Worm (Caenorhabditis elegans) whole organism, young adult: Measurements from ENCODE around the gene C15H7.3.

Experiments
- B0035.1 ChIP-seq: sonication (generic microtip); optimal IDR thresholded peaks from 2 replicates; lab custom pipeline; 2016; ENCODE audit warnings: missing genetic modification characterization, mild to moderate bottlenecking, missing compliant biosample characterization, missing genotype, missing genetic modification reagents
- C06A6.2 ChIP-seq: fragments of 200-800 bp; sonication (Bioruptor generic); conservative IDR thresholded peaks from 2 replicates; pipeline ENCODE4 v1.3.6; 2022; ENCODE audit warnings: missing genetic modification characterization, missing compliant biosample characterization
- C17E4.6 ChIP-seq: fragments of 200-800 bp; sonication (Bioruptor generic); IDR thresholded peaks from 2 replicates; pipeline ENCODE4 v1.3.6; 2022; ENCODE audit warnings: missing genetic modification reagents, missing genetic modification characterization, missing compliant biosample characterization
- F22D6.2 ChIP-seq: sonication (generic microtip); optimal IDR thresholded peaks from 2 replicates; lab custom pipeline; 2016; ENCODE audit warnings: mild to moderate bottlenecking, missing genetic modification characterization, missing compliant biosample characterization
- F33H1.4 ChIP-seq: fragments of 200-800 bp; sonication (Bioruptor generic); IDR thresholded peaks from 2 replicates; pipeline ENCODE4 v1.3.6; 2022; ENCODE audit warnings: missing genetic modification reagents, missing genetic modification characterization, missing compliant biosample characterization
- F37B4.10 ChIP-seq: fragments of 200-800 bp; sonication (Bioruptor generic); IDR thresholded peaks from 2 replicates; pipeline ENCODE4 v1.3.6; 2022; ENCODE audit warnings: missing genetic modification characterization, missing compliant biosample characterization
- F49E8.2 ChIP-seq: sonication (generic microtip); optimal IDR thresholded peaks from 3 replicates; lab custom pipeline; 2017; ENCODE audit warnings: missing genetic modification characterization, mild to moderate bottlenecking, missing compliant biosample characterization, antibody characterized with exemption, moderate library complexity; ENCODE audit not compliant: insufficient read depth
- F55B11.4 ChIP-seq: sonication (generic microtip); optimal IDR thresholded peaks from 2 replicates; lab custom pipeline; 2016; ENCODE audit warnings: missing compliant biosample characterization, missing genetic modification characterization, borderline replicate concordance; ENCODE audit not compliant: insufficient read depth
- Y79H2A.3 ChIP-seq: fragments of 200-800 bp; sonication (Bioruptor generic); conservative IDR thresholded peaks from 2 replicates; pipeline ENCODE4 v1.3.6; 2022; ENCODE audit warnings: missing genetic modification reagents, missing genetic modification characterization, missing compliant biosample characterization
- akir-1 ChIP-seq: fragments of 200-800 bp; sonication (Bioruptor generic); optimal IDR thresholded peaks from 2 replicates; lab custom pipeline; 2018; ENCODE audit warnings: mild to moderate bottlenecking, missing genetic modification characterization, moderate library complexity, missing compliant biosample characterization
- athp-1 ChIP-seq: sonication (generic microtip); optimal IDR thresholded peaks from 2 replicates; lab custom pipeline; 2017; ENCODE audit warnings: mild to moderate bottlenecking, missing genetic modification characterization, missing compliant biosample characterization
- attf-5 ChIP-seq: fragments of 200-800 bp; sonication (Bioruptor generic); optimal IDR thresholded peaks from 2 replicates; lab custom pipeline; 2018; ENCODE audit warnings: mild to moderate bottlenecking, missing genetic modification characterization, missing compliant biosample characterization
- bed-1 ChIP-seq: fragments of 200-800 bp; sonication (Bioruptor generic); IDR thresholded peaks from 2 replicates; pipeline ENCODE4 v1.3.6; 2022; ENCODE audit warnings: missing genetic modification reagents, missing genetic modification characterization, missing compliant biosample characterization
- ceh-27 ChIP-seq: fragments of 200-800 bp; sonication (Bioruptor generic); optimal IDR thresholded peaks from 2 replicates; lab custom pipeline; 2018; ENCODE audit warnings: mild to moderate bottlenecking, missing genetic modification characterization, moderate library complexity, missing compliant biosample characterization
- ceh-58 ChIP-seq: fragments of 200-800 bp; sonication (Bioruptor generic); IDR thresholded peaks from 2 replicates; pipeline ENCODE4 v1.3.6; 2022; ENCODE audit warnings: missing genetic modification characterization, missing compliant biosample characterization
- ceh-79 ChIP-seq: sonication (generic microtip); optimal IDR thresholded peaks from 2 replicates; lab custom pipeline; 2017; ENCODE audit warnings: mild to moderate bottlenecking, missing genetic modification characterization, missing compliant biosample characterization
- ceh-91 ChIP-seq: fragments of 200-800 bp; sonication (Bioruptor generic); IDR thresholded peaks from 2 replicates; pipeline ENCODE4 v1.3.6; 2022; ENCODE audit warnings: missing genetic modification reagents, missing genetic modification characterization, missing compliant biosample characterization
- efl-1 ChIP-seq: fragments of 150-350 bp; optimal IDR thresholded peaks from 2 replicates; lab custom pipeline; 2014; ENCODE audit warnings: missing biosample characterization, missing genetic modification reagents, missing genetic modification characterization
- egl-18 ChIP-seq: fragments of 200-800 bp; sonication (Bioruptor generic); IDR thresholded peaks from 2 replicates; pipeline ENCODE4 v1.3.6; 2022; ENCODE audit warnings: missing genetic modification reagents, missing genetic modification characterization, missing compliant biosample characterization
- egl-44 ChIP-seq: fragments of 200-800 bp; sonication (Bioruptor generic); IDR thresholded peaks from 2 replicates; pipeline ENCODE4 v1.3.6; 2022; ENCODE audit warnings: missing genetic modification reagents, missing genetic modification characterization, missing compliant biosample characterization
- ekl-4 ChIP-seq: fragments of 200-800 bp; sonication (Bioruptor generic); IDR thresholded peaks from 2 replicates; pipeline ENCODE4 v1.3.6; 2022; ENCODE audit warnings: missing genetic modification reagents, missing genetic modification characterization, missing compliant biosample characterization
- fkh-3 ChIP-seq: sonication (generic microtip); optimal IDR thresholded peaks from 2 replicates; lab custom pipeline; 2016; ENCODE audit warnings: mild to moderate bottlenecking, missing genetic modification characterization, missing compliant biosample characterization
- gei-17 ChIP-seq: fragments of 200-800 bp; sonication (Bioruptor generic); optimal IDR thresholded peaks from 2 replicates; lab custom pipeline; 2018; ENCODE audit warnings: mild to moderate bottlenecking, missing genetic modification characterization, missing compliant biosample characterization
- him-1 ChIP-seq: sonication (generic microtip); optimal IDR thresholded peaks from 2 replicates; lab custom pipeline; 2016; ENCODE audit warnings: missing genotype, missing genetic modification reagents, missing genetic modification characterization, missing compliant biosample characterization
- hlh-26 ChIP-seq: fragments of 200-800 bp; sonication (Bioruptor generic); conservative IDR thresholded peaks from 2 replicates; pipeline ENCODE4 v1.3.6; 2022; ENCODE audit warnings: missing genetic modification reagents, missing genetic modification characterization, missing compliant biosample characterization
- hmg-1.2 ChIP-seq: fragments of 200-800 bp; sonication (Bioruptor generic); IDR thresholded peaks from 2 replicates; pipeline ENCODE4 v1.3.6; 2022; ENCODE audit warnings: missing genetic modification reagents, missing genetic modification characterization, missing compliant biosample characterization
- let-607 ChIP-seq, 2 experiments: fragments of 200-800 bp in 1 of 2; sonication (Bioruptor generic) in 1 of 2; sonication (generic microtip) in 1 of 2; optimal IDR thresholded peaks; 2 replicates each; lab custom pipeline; 2016 to 2018; ENCODE audit warnings: mild to moderate bottlenecking in 2 of 2, missing compliant biosample characterization in 2 of 2, missing genetic modification characterization in 2 of 2, moderate library complexity in 2 of 2, missing genotype in 1 of 2
- lin-26 ChIP-seq: fragments of 200-800 bp; sonication (Bioruptor generic); IDR thresholded peaks from 2 replicates; pipeline ENCODE4 v1.3.6; 2022; ENCODE audit warnings: missing genetic modification reagents, missing genetic modification characterization, missing compliant biosample characterization
- lin-35 ChIP-seq, 3 experiments: fragments of 150-350 bp in 2 of 3; sonication (generic microtip) in 1 of 3; optimal IDR thresholded peaks; 2 replicates each; lab custom pipeline; 2014 to 2018; ENCODE audit warnings: missing biosample characterization in 3 of 3, missing genetic modification characterization in 3 of 3, missing genetic modification reagents in 3 of 3
- lin-40 ChIP-seq: sonication (generic microtip); optimal IDR thresholded peaks from 2 replicates; lab custom pipeline; 2016; ENCODE audit warnings: missing genetic modification characterization, mild to moderate bottlenecking, missing compliant biosample characterization, missing genotype, missing genetic modification reagents
- madf-10 ChIP-seq: sonication (generic microtip); optimal IDR thresholded peaks from 2 replicates; lab custom pipeline; 2016; ENCODE audit warnings: mild to moderate bottlenecking, missing genetic modification characterization, missing compliant biosample characterization
- madf-3 ChIP-seq: fragments of 200-800 bp; sonication (Bioruptor generic); IDR thresholded peaks from 2 replicates; pipeline ENCODE4 v1.3.6; 2022; ENCODE audit warnings: missing genetic modification reagents, missing genetic modification characterization, missing compliant biosample characterization
- madf-8 ChIP-seq: fragments of 200-800 bp; sonication (Bioruptor generic); conservative IDR thresholded peaks from 2 replicates; pipeline ENCODE4 v1.3.6; 2022; ENCODE audit warnings: missing genetic modification reagents, missing genetic modification characterization, missing compliant biosample characterization
- mxl-1 ChIP-seq: sonication (generic microtip); optimal IDR thresholded peaks from 2 replicates; lab custom pipeline; 2016; ENCODE audit warnings: missing genetic modification characterization, missing compliant biosample characterization
- nfya-1 ChIP-seq: sonication (generic microtip); optimal IDR thresholded peaks from 2 replicates; lab custom pipeline; 2017; ENCODE audit warnings: antibody characterized with exemption, missing compliant biosample characterization, missing genetic modification characterization, borderline replicate concordance; ENCODE audit not compliant: insufficient read depth
- nfyb-1 ChIP-seq: fragments of 200-800 bp; sonication (Bioruptor generic); IDR thresholded peaks from 2 replicates; pipeline ENCODE4 v1.3.6; 2022; ENCODE audit warnings: missing genetic modification reagents, missing genetic modification characterization, missing compliant biosample characterization
- nhr-120 ChIP-seq: fragments of 200-800 bp; sonication (Bioruptor generic); IDR thresholded peaks from 2 replicates; pipeline ENCODE4 v1.3.6; 2022; ENCODE audit warnings: missing genetic modification characterization, missing compliant biosample characterization
- nhr-179 ChIP-seq: sonication (generic microtip); optimal IDR thresholded peaks from 2 replicates; lab custom pipeline; 2016; ENCODE audit warnings: mild to moderate bottlenecking, missing genetic modification characterization, missing compliant biosample characterization
- nhr-90 ChIP-seq: sonication (generic microtip); optimal IDR thresholded peaks from 2 replicates; lab custom pipeline; 2016; ENCODE audit warnings: missing genotype, mild to moderate bottlenecking, missing genetic modification characterization, missing compliant biosample characterization
- pbrm-1 ChIP-seq: fragments of 200-800 bp; sonication (Bioruptor generic); IDR thresholded peaks from 2 replicates; pipeline ENCODE4 v1.3.6; 2022; ENCODE audit warnings: missing genetic modification reagents, missing genetic modification characterization, missing compliant biosample characterization
- pha-4 ChIP-seq: fragments of 150-350 bp; sonication (generic microtip); optimal IDR thresholded peaks from 2 replicates; lab custom pipeline; 2014; ENCODE audit warnings: missing biosample characterization, missing genetic modification reagents, missing genetic modification characterization
- snpc-1.1 ChIP-seq: sonication (generic microtip); optimal IDR thresholded peaks from 2 replicates; lab custom pipeline; 2017; ENCODE audit warnings: missing genetic modification characterization, mild to moderate bottlenecking, missing compliant biosample characterization, antibody characterized with exemption, moderate library complexity, missing genotype, missing genetic modification reagents; ENCODE audit not compliant: insufficient read depth
- somi-1 ChIP-seq: fragments of 200-800 bp; sonication (Bioruptor generic); optimal IDR thresholded peaks from 2 replicates; lab custom pipeline; 2018; ENCODE audit warnings: mild to moderate bottlenecking, missing genetic modification characterization, missing compliant biosample characterization
- sptf-2 ChIP-seq: fragments of 200-800 bp; sonication (Bioruptor generic); optimal IDR thresholded peaks from 2 replicates; lab custom pipeline; 2018; ENCODE audit warnings: mild to moderate bottlenecking, missing genetic modification characterization, missing compliant biosample characterization
- ztf-18 ChIP-seq: sonication (generic microtip); optimal IDR thresholded peaks from 2 replicates; lab custom pipeline; 2016; ENCODE audit warnings: missing genotype, mild to moderate bottlenecking, missing genetic modification characterization, missing compliant biosample characterization
- ztf-22 ChIP-seq: fragments of 200-800 bp; sonication (Bioruptor generic); optimal IDR thresholded peaks from 2 replicates; lab custom pipeline; 2018; ENCODE audit warnings: mild to moderate bottlenecking, missing genetic modification characterization, moderate library complexity, missing compliant biosample characterization
- ztf-25 ChIP-seq: fragments of 200-800 bp; sonication (Bioruptor generic); IDR thresholded peaks from 2 replicates; pipeline ENCODE4 v1.3.6; 2022; ENCODE audit warnings: missing genetic modification reagents, missing genetic modification characterization, missing compliant biosample characterization
- ztf-28 ChIP-seq: fragments of 200-800 bp; sonication (Bioruptor generic); IDR thresholded peaks from 2 replicates; pipeline ENCODE4 v1.3.6; 2022; ENCODE audit warnings: missing genetic modification reagents, missing genetic modification characterization, missing compliant biosample characterization

C15H7.3 gene

DNA sequence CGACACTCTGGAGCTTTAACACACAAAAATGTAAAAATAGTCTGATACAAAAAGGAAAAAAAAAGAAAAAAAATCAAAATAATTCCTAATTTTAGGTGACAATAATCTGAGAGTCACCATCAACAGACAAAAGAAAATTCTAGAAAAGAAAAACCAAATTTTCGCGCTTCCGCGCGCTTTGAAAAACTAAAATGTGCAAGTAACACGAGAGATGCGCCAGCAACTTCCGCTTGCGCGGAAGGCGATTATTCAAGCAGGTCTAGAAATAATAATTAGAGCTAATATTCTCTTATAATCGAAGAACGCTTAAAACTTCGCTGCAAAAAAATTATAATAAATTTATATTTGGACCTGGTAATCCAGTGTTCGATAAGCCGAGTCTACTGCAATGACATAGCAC is 34.8 kb downstream of the C15H7.3 start (continued):
- TF ChIP-seq F33H1.4 (GFP tag; lab: Robert Waterston, UW) (peak; percentile 97), lin-26 (peak; percentile 87), F49E8.2 (tag; lab: Kevin White, UChicago) (peak; percentile 97), pbrm-1 (peak; percentile 94), fkh-3 (no peak), somi-1 (no peak), madf-3 (peak; percentile 97), nhr-90 (tag; lab: Kevin White, UChicago) (no peak), F55B11.4 (no peak), mxl-1 (tag; lab: Kevin White, UChicago) (no peak), B0035.1 (no peak), ztf-28 (GFP tag; lab: Robert Waterston, UW) (peak; percentile 94), Y79H2A.3 (GFP tag; lab: Robert Waterston, UW) (peak; percentile 97), ceh-91 (GFP tag; lab: Robert Waterston, UW) (peak; percentile 100), C06A6.2 (GFP tag; lab: Robert Waterston, UW) (no peak), egl-44 (GFP tag; lab: Robert Waterston, UW) (no peak), gei-17 (GFP tag; lab: Kevin White, UChicago) (no peak), egl-18 (0 out of 2 replicates have a peak, but pooled peaks have one; percentile 49), pha-4 (tag; lab: Kevin White, UChicago) (no peak), hlh-26 (GFP tag; lab: Robert Waterston, UW) (no peak), nhr-120 (GFP tag; lab: Robert Waterston, UW) (no peak), F22D6.2 (tag; lab: Kevin White, UChicago) (no peak), ztf-18 (peak; percentile 99), bed-1 (GFP tag; lab: Robert Waterston, UW) (0 out of 2 replicates have a peak, but pooled peaks have one; percentile 25), nhr-179 (no peak), akir-1 (no peak), madf-8 (GFP tag; lab: Robert Waterston, UW) (peak; percentile 100), efl-1 (GFP tag; lab: Kevin White, UChicago) (peak; percentile 99), nfya-1 (tag; lab: Kevin White, UChicago) (no peak), ztf-22 (GFP tag; lab: Kevin White, UChicago) (no peak), let-607 (tag; optimal IDR thresholded peaks at IDR 0.05; lab: Kevin White, UChicago) (no peak), nfyb-1 (peak; percentile 87; the same call in 1 of the 2 replicates), ekl-4 (GFP tag; lab: Robert Waterston, UW) (peak; percentile 97), snpc-1.1 (tag; lab: Kevin White, UChicago) (peak; percentile 83), ceh-79 (tag; lab: Kevin White, UChicago) (no peak), C17E4.6 (GFP tag; lab: Robert Waterston, UW) (peak; percentile 98), attf-5 (GFP tag; lab: Kevin White, UChicago) (no peak), athp-1 (tag; lab: Kevin White, UChicago) (peak; percentile 83), him-1 (peak; percentile 87), hmg-1.2 (GFP tag; lab: Robert Waterston, UW) (peak; percentile 85), sptf-2 (no peak), F37B4.10 (GFP tag; lab: Robert Waterston, UW) (peak; percentile 91; the same call in 1 of the 2 replicates), lin-35 (GFP tag; optimal IDR thresholded peaks at IDR 0.05; lab: Kevin White, UChicago) (peak; percentile 56 to 92 (median 88)), ceh-27 (GFP tag; lab: Kevin White, UChicago) (no peak), ztf-25 (GFP tag; lab: Robert Waterston, UW) (no peak), ceh-58 (GFP tag; lab: Robert Waterston, UW) (no peak), madf-10 (no peak), lin-40 (tag; lab: Kevin White, UChicago) (no peak)
